Worm (Caenorhabditis elegans) whole organism, L3 larva: Measurements from ENCODE around the gene srh-218.

Experiments
- fkh-10 ChIP-seq: sonication (generic microtip); optimal IDR thresholded peaks from 2 replicates; lab custom pipeline; 2017; ENCODE audit warnings: missing biosample characterization, missing genetic modification reagents, missing genetic modification characterization
- nhr-77 ChIP-seq: fragments of 150-350 bp; optimal IDR thresholded peaks from 2 replicates; lab custom pipeline; 2014; ENCODE audit warnings: missing biosample characterization, missing genetic modification characterization
- unc-39 ChIP-seq: sonication (generic microtip); optimal IDR thresholded peaks from 4 replicates; lab custom pipeline; 2017; ENCODE audit warnings: missing biosample characterization, missing genetic modification characterization
- zag-1 ChIP-seq: fragments of 150-350 bp; optimal IDR thresholded peaks from 2 replicates; lab custom pipeline; 2014; ENCODE audit warnings: missing biosample characterization, missing genetic modification characterization
- ztf-11 ChIP-seq: fragments of 150-350 bp; optimal IDR thresholded peaks from 2 replicates; lab custom pipeline; 2014; ENCODE audit warnings: missing biosample characterization, missing genetic modification characterization

DNA sequence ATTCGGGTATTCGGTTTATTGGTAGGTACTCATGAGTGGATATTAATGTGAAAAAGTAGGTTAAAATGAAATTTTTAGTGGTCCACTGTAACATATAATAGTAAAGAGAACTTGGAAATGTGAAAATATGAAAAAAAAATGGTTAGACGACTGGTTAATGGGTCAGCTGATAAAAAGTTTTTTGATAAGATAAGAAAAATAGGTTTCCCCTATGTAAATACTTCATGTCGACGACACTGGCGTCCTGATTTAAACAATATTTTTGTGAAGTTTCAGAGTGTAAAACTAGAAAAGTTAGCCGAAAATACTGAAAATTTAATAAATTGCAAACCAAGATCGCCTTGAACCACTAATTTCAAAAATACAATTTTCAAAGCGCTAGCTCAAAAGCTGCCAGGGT is 39.3 kb downstream of the srh-218 start, which contains the start of gene F21A3.11:
- TF ChIP-seq zag-1 (tag; lab: Kevin White, UChicago), result no peak
- no peak for TF ChIP-seq ztf-11 (tag; lab: Kevin White, UChicago)
- no peak for TF ChIP-seq fkh-10 (GFP tag; lab: Kevin White, UChicago)
- TF ChIP-seq unc-39 (tag; lab: Kevin White, UChicago), result no peak
- TF ChIP-seq nhr-77 (tag; lab: Kevin White, UChicago), result no peak
